Fruit fly (Drosophila melanogaster) whole organism, embryonic: ENCODE data around the gene Kr-h1.

Experiments used
- Antp ChIP-seq: fragments of 200-800 bp; sonication (Bioruptor generic); optimal IDR thresholded peaks from 3 replicates; lab custom pipeline; 2016; ENCODE audit warnings: missing biosample characterization, missing genetic modification characterization
- Atf6 ChIP-seq: fragments of 200-800 bp; sonication (Bioruptor generic); IDR thresholded peaks from 2 replicates; pipeline ENCODE4 v1.3.6; 2022; ENCODE audit warnings: missing biosample characterization, missing genetic modification characterization
- CG10366 ChIP-seq: fragments of 200-800 bp; sonication (Bioruptor generic); IDR thresholded peaks from 2 replicates; pipeline ENCODE4 v1.3.6; 2022; ENCODE audit warnings: missing biosample characterization, missing genetic modification characterization
- CG12071 ChIP-seq: fragments of 200-800 bp; sonication (Bioruptor generic); optimal IDR thresholded peaks from 3 replicates; lab custom pipeline; 2018; ENCODE audit warnings: missing biosample characterization, mild to moderate bottlenecking, missing genetic modification characterization
- CG1233 ChIP-seq: fragments of 200-800 bp; sonication (Bioruptor generic); optimal IDR thresholded peaks from 4 replicates; lab custom pipeline; 2018; ENCODE audit warnings: missing biosample characterization, mild to moderate bottlenecking, missing genetic modification characterization
- CG13894 ChIP-seq: fragments of 200-800 bp; sonication (Bioruptor generic); optimal IDR thresholded peaks from 3 replicates; lab custom pipeline; 2018; ENCODE audit warnings: missing biosample characterization, mild to moderate bottlenecking, missing genetic modification characterization, moderate library complexity
- CG15601 ChIP-seq: fragments of 200-800 bp; sonication (Bioruptor generic); optimal IDR thresholded peaks from 3 replicates; lab custom pipeline; 2019; ENCODE audit warnings: missing biosample characterization, mild to moderate bottlenecking, missing genetic modification characterization, moderate library complexity
- CG1602 ChIP-seq: fragments of 200-800 bp; sonication (Bioruptor generic); optimal IDR thresholded peaks from 3 replicates; lab custom pipeline; 2016; ENCODE audit warnings: missing biosample characterization, missing genetic modification characterization
- CG1647 ChIP-seq: fragments of 200-800 bp; sonication (Bioruptor generic); optimal IDR thresholded peaks from 3 replicates; lab custom pipeline; 2016; ENCODE audit warnings: missing biosample characterization, missing genetic modification characterization
- CG17359 ChIP-seq: fragments of 200-800 bp; sonication (Bioruptor generic); optimal IDR thresholded peaks from 3 replicates; lab custom pipeline; 2018; ENCODE audit warnings: missing biosample characterization, mild to moderate bottlenecking, missing genetic modification characterization, moderate library complexity
- CG17802 ChIP-seq: fragments of 200-800 bp; sonication (Bioruptor generic); optimal IDR thresholded peaks from 2 replicates; lab custom pipeline; 2018; ENCODE audit warnings: missing biosample characterization, mild to moderate bottlenecking, missing genetic modification characterization, moderate library complexity
- CG2875 ChIP-seq: fragments of 200-800 bp; sonication (Bioruptor generic); optimal IDR thresholded peaks from 2 replicates; lab custom pipeline; 2017; ENCODE audit warnings: missing biosample characterization, mild to moderate bottlenecking, missing genetic modification characterization, missing genetic modification reagents
- CG31224 ChIP-seq: fragments of 200-800 bp; sonication (Bioruptor generic); IDR thresholded peaks from 2 replicates; pipeline ENCODE4 v1.3.6; 2022; ENCODE audit warnings: missing biosample characterization, missing genetic modification characterization
- CG43689 ChIP-seq: fragments of 200-800 bp; sonication (Bioruptor generic); IDR thresholded peaks from 2 replicates; pipeline ENCODE4 v1.3.6; 2022; ENCODE audit warnings: missing biosample characterization, missing genetic modification characterization
- CG6654 ChIP-seq: fragments of 200-800 bp; sonication (Bioruptor generic); optimal IDR thresholded peaks from 2 replicates; lab custom pipeline; 2017; ENCODE audit warnings: missing biosample characterization, mild to moderate bottlenecking, missing genetic modification characterization
- CG6683 ChIP-seq: fragments of 200-800 bp; sonication (Bioruptor generic); optimal IDR thresholded peaks from 2 replicates; lab custom pipeline; 2017; ENCODE audit warnings: missing biosample characterization, mild to moderate bottlenecking, missing genetic modification characterization, missing genetic modification reagents
- CG8290 ChIP-seq, 3 experiments: fragments of 200-800 bp; sonication (Bioruptor generic); optimal IDR thresholded peaks; 2 replicates each; lab custom pipeline; 2016 to 2019; ENCODE audit warnings: missing biosample characterization in 3 of 3, missing genetic modification characterization in 3 of 3, mild to moderate bottlenecking in 2 of 3, moderate library complexity in 1 of 3
- CG8944 ChIP-seq: fragments of 200-800 bp; sonication (Bioruptor generic); optimal IDR thresholded peaks from 3 replicates; lab custom pipeline; 2016; ENCODE audit warnings: missing biosample characterization, missing genetic modification characterization
- Drgx ChIP-seq: fragments of 200-800 bp; sonication (Bioruptor generic); IDR thresholded peaks from 2 replicates; pipeline ENCODE4 v1.3.6; 2022; ENCODE audit warnings: missing biosample characterization, missing genetic modification characterization
- E2f2 ChIP-seq: fragments of 200-800 bp; sonication (Bioruptor generic); IDR thresholded peaks from 2 replicates; pipeline ENCODE4 v1.3.6; 2022; ENCODE audit warnings: missing biosample characterization, missing genetic modification characterization
- Gsc ChIP-seq: fragments of 200-800 bp; sonication (Bioruptor generic); IDR thresholded peaks from 2 replicates; pipeline ENCODE4 v1.3.6; 2022; ENCODE audit warnings: missing biosample characterization, missing genetic modification characterization
- Hand ChIP-seq: fragments of 200-800 bp; sonication (Bioruptor generic); optimal IDR thresholded peaks from 2 replicates; lab custom pipeline; 2017; ENCODE audit warnings: mild to moderate bottlenecking, missing biosample characterization, missing genetic modification reagents, missing genetic modification characterization
- Hey ChIP-seq: fragments of 200-800 bp; sonication (Bioruptor generic); optimal IDR thresholded peaks from 3 replicates; lab custom pipeline; 2018; ENCODE audit warnings: missing biosample characterization, mild to moderate bottlenecking, missing genetic modification characterization
- HmgD ChIP-seq: fragments of 200-800 bp; sonication (Bioruptor generic); optimal IDR thresholded peaks from 3 replicates; lab custom pipeline; 2016; ENCODE audit warnings: missing biosample characterization, missing genetic modification characterization
- Hmr ChIP-seq: fragments of 200-800 bp; sonication (Bioruptor generic); optimal IDR thresholded peaks from 3 replicates; lab custom pipeline; 2017; ENCODE audit warnings: mild to moderate bottlenecking, missing biosample characterization, missing genetic modification reagents, missing genetic modification characterization
- Nf-YC ChIP-seq: fragments of 200-800 bp; optimal IDR thresholded peaks from 3 replicates; lab custom pipeline; 2019; ENCODE audit warnings: missing biosample characterization, mild to moderate bottlenecking, missing genetic modification characterization, moderate library complexity
- Ravus ChIP-seq: fragments of 200-800 bp; sonication (Bioruptor generic); IDR thresholded peaks from 2 replicates; pipeline ENCODE4 v1.3.6; 2022; ENCODE audit warnings: missing biosample characterization, missing genetic modification characterization
- Side ChIP-seq: fragments of 200-800 bp; sonication (Bioruptor generic); optimal IDR thresholded peaks from 2 replicates; lab custom pipeline; 2016; ENCODE audit warnings: missing biosample characterization, missing genetic modification characterization
- Vsx1 ChIP-seq: fragments of 200-800 bp; sonication (Bioruptor generic); optimal IDR thresholded peaks from 2 replicates; lab custom pipeline; 2017; ENCODE audit warnings: missing biosample characterization, mild to moderate bottlenecking, missing genetic modification characterization, missing genetic modification reagents
- al ChIP-seq: fragments of 200-800 bp; sonication (Bioruptor generic); IDR thresholded peaks from 2 replicates; pipeline ENCODE4 v1.3.6; 2022; ENCODE audit warnings: missing biosample characterization, missing genetic modification characterization
- ara ChIP-seq: fragments of 200-800 bp; sonication (Bioruptor generic); IDR thresholded peaks from 2 replicates; pipeline ENCODE4 v1.3.6; 2022; ENCODE audit warnings: missing biosample characterization, missing genetic modification characterization
- az2 ChIP-seq: fragments of 200-800 bp; sonication (Bioruptor generic); optimal IDR thresholded peaks from 3 replicates; lab custom pipeline; 2016; ENCODE audit warnings: missing biosample characterization, missing genetic modification characterization
- bab2 ChIP-seq: fragments of 200-800 bp; sonication (Bioruptor generic); optimal IDR thresholded peaks from 2 replicates; lab custom pipeline; 2016; ENCODE audit warnings: missing biosample characterization, missing genetic modification characterization
- bbx ChIP-seq: fragments of 200-800 bp; sonication (Bioruptor generic); IDR thresholded peaks from 2 replicates; pipeline ENCODE4 v1.3.6; 2022; ENCODE audit warnings: missing biosample characterization, missing genetic modification characterization; ENCODE audit not compliant: partially characterized antibody
- chm ChIP-seq: fragments of 200-800 bp; sonication (Bioruptor generic); IDR thresholded peaks from 2 replicates; pipeline ENCODE4 v1.3.6; 2022; ENCODE audit warnings: missing biosample characterization, missing genetic modification characterization
- ci ChIP-seq: fragments of 200-800 bp; sonication (Bioruptor generic); IDR thresholded peaks from 3 replicates; pipeline ENCODE4 v1.3.6; 2022; ENCODE audit warnings: missing biosample characterization, missing genetic modification characterization
- crp ChIP-seq, 2 experiments: fragments of 200-800 bp; sonication (Bioruptor generic); optimal IDR thresholded peaks; 2 replicates in 1 of 2; 3 replicates in 1 of 2; lab custom pipeline; 2017; ENCODE audit warnings: missing biosample characterization in 2 of 2, missing genetic modification characterization in 2 of 2, mild to moderate bottlenecking in 1 of 2, moderate library complexity in 1 of 2
- ind ChIP-seq: fragments of 200-800 bp; sonication (Bioruptor generic); optimal IDR thresholded peaks from 3 replicates; lab custom pipeline; 2016; ENCODE audit warnings: missing biosample characterization, missing genetic modification characterization
- lab ChIP-seq: fragments of 200-800 bp; sonication (Bioruptor generic); optimal IDR thresholded peaks from 3 replicates; lab custom pipeline; 2017; ENCODE audit warnings: missing biosample characterization, missing genetic modification characterization, mild to moderate bottlenecking, moderate library complexity, missing genetic modification reagents
- nmo ChIP-seq: fragments of 200-800 bp; sonication (Bioruptor generic); optimal IDR thresholded peaks from 2 replicates; lab custom pipeline; 2018; ENCODE audit warnings: missing biosample characterization, mild to moderate bottlenecking, missing genetic modification characterization, moderate library complexity
- prd ChIP-seq, 3 experiments: fragments of >200 bp in 2 of 3; fragments of 200-800 bp in 1 of 3; sonication (Bioruptor generic) in 1 of 3; optimal IDR thresholded peaks in 2 of 3; IDR thresholded peaks in 1 of 3; 2 replicates in 2 of 3; 3 replicates in 1 of 3; pipeline versions ENCODE4 v1.3.6 to Lab custom; 2017 to 2022; ENCODE audit warnings: missing biosample characterization in 1 of 3, missing genetic modification characterization in 1 of 3
- rib ChIP-seq: fragments of 200-800 bp; sonication (Bioruptor generic); IDR thresholded peaks from 2 replicates; pipeline ENCODE4 v1.3.6; 2022; ENCODE audit warnings: missing biosample characterization, missing genetic modification characterization
- row ChIP-seq: fragments of 200-800 bp; sonication (Bioruptor generic); IDR thresholded peaks from 3 replicates; pipeline ENCODE4 v1.3.6; 2022; ENCODE audit warnings: missing biosample characterization, missing genetic modification characterization
- scrt ChIP-seq: fragments of 200-800 bp; sonication (Bioruptor generic); optimal IDR thresholded peaks from 2 replicates; lab custom pipeline; 2018; ENCODE audit warnings: missing biosample characterization, mild to moderate bottlenecking, missing genetic modification characterization, moderate library complexity
- sd ChIP-seq: fragments of 200-800 bp; sonication (Bioruptor generic); optimal IDR thresholded peaks from 3 replicates; lab custom pipeline; 2018; ENCODE audit warnings: missing biosample characterization, mild to moderate bottlenecking, missing genetic modification characterization, moderate library complexity
- trem ChIP-seq: fragments of 200-800 bp; optimal IDR thresholded peaks from 3 replicates; lab custom pipeline; 2019; ENCODE audit warnings: missing biosample characterization, mild to moderate bottlenecking, missing genetic modification characterization, moderate library complexity
- z ChIP-seq: fragments of 200-800 bp; sonication (Bioruptor generic); IDR thresholded peaks from 3 replicates; pipeline ENCODE4 v1.3.6; 2022; ENCODE audit warnings: missing biosample characterization, missing genetic modification characterization
- zfh2 ChIP-seq: fragments of 200-800 bp; sonication (Bioruptor generic); optimal IDR thresholded peaks from 2 replicates; lab custom pipeline; 2016; ENCODE audit warnings: missing biosample characterization, missing genetic modification characterization

Kr-h1 gene

DNA sequence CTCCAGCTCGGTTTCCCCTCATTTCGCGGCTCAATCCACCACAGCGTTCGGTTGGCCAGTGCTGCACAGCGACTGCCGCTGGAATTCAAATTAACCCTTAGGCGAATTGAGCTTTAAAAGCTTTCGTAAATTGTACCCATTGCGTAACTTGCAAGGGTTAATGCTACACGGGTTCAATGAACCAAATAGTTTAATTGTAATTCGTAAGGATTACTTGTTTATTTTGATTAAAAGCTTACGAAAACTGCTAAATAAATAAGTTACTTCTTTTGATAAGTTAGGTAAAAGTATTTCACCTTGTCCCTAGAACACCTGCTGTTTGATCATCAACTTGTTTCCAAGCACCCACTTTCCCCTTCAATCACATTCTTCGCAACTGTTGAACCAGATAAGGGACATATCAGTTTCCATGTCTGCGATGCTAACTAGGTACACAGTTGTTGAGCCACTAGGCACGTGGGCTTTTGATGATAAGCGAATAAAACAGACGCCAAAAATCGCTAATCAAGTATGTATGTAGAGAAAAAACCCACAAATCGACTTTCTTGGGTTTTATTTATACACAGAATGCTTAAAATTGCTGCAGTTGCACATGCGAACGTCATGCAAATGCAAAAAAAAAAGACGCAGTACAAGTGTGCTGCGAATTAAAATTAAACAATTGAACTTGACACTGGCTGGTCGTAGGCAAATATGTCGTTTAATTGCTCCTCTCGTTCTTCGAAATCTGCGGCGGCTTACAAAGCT lies 36.3 kb upstream of the Kr-h1 start, which contains the start of gene Pfas (continued):
- TF ChIP-seq lab (GFP tag; lab: Kevin White, UChicago) (peak; percentile 83), HmgD (GFP tag; lab: Kevin White, UChicago) (peak; percentile 26), sd (tag; lab: Kevin White, UChicago) (peak; percentile 90), az2 (GFP tag; lab: Kevin White, UChicago) (peak; percentile 42), Hmr (GFP tag; lab: Kevin White, UChicago) (peak; percentile 80), Side (GFP tag; lab: Kevin White, UChicago) (peak; percentile 50), CG1602 (no peak), CG1647 (peak; percentile 61), CG13894 (tag; lab: Kevin White, UChicago) (peak; percentile 58), ara (GFP tag; lab: Robert Waterston, UW) (no peak), CG8290 (GFP tag; optimal IDR thresholded peaks at IDR 0.05; lab: Kevin White, UChicago) (no peak), CG8290 (tag; optimal IDR thresholded peaks at IDR 0.05; lab: Kevin White, UChicago) (peak in 1 of 2 experiments; percentile 89), bbx (GFP tag; lab: Robert Waterston, UW) (0 out of 2 replicates have a peak, but pooled peaks have one; percentile 22), z (GFP tag; lab: Robert Waterston, UW) (no peak), al (GFP tag; lab: Robert Waterston, UW) (0 out of 2 replicates have a peak, but pooled peaks have one; percentile 31), CG2875 (GFP tag; lab: Kevin White, UChicago) (no peak), CG1233 (peak; percentile 54), chm (peak; percentile 38; the same call in 1 of the 2 replicates), Gsc (no peak), CG8944 (GFP tag; lab: Kevin White, UChicago) (peak; percentile 37), trem (tag; lab: Kevin White, UChicago) (no peak), bab2 (GFP tag; lab: Kevin White, UChicago) (peak; percentile 5), Ravus (GFP tag; lab: Robert Waterston, UW) (no peak), CG17802 (tag; lab: Kevin White, UChicago) (no peak), Hey (tag; lab: Kevin White, UChicago) (peak; percentile 35), CG10366 (GFP tag; lab: Robert Waterston, UW) (peak; percentile 36; the same call in 1 of the 2 replicates), scrt (GFP tag; lab: Kevin White, UChicago) (peak; percentile 47), Nf-YC (tag; lab: Kevin White, UChicago) (peak; percentile 76), nmo (GFP tag; lab: Kevin White, UChicago) (no peak), row (GFP tag; lab: Robert Waterston, UW) (peak; percentile 82), ci (peak; percentile 78; the same call in 2 of the 3 replicates), CG31224 (GFP tag; lab: Robert Waterston, UW) (no peak), Drgx (GFP tag; lab: Robert Waterston, UW) (0 out of 2 replicates have a peak, but pooled peaks have one; percentile 26), rib (peak; percentile 53), E2f2 (GFP tag; lab: Robert Waterston, UW) (peak; percentile 82), zfh2 (GFP tag; lab: Kevin White, UChicago) (peak; percentile 72), CG6683 (GFP tag; lab: Kevin White, UChicago) (peak; percentile 55), CG17359 (tag; lab: Kevin White, UChicago) (peak; percentile 22), crp (GFP tag; optimal IDR thresholded peaks at IDR 0.05; lab: Kevin White, UChicago) (peak in 1 of 2 experiments; percentile 19), Atf6 (GFP tag; lab: Robert Waterston, UW) (peak; percentile 61), CG6654 (peak; percentile 70), ind (GFP tag; lab: Kevin White, UChicago) (peak; percentile 55), Antp (peak; percentile 38), CG15601 (tag; lab: Kevin White, UChicago) (peak; percentile 52), CG43689 (GFP tag; lab: Robert Waterston, UW) (no peak), prd (optimal IDR thresholded peaks at IDR 0.05; lab: Kevin White, UChicago) (no peak), prd (GFP tag; IDR thresholded peaks at IDR 0.05; lab: Robert Waterston, UW) (0 out of 3 replicates have a peak, but pooled peaks have one; percentile 35), Vsx1 (GFP tag; lab: Kevin White, UChicago) (no peak), CG12071 (GFP tag; lab: Kevin White, UChicago) (peak; percentile 31), Hand (GFP tag; lab: Kevin White, UChicago) (peak; percentile 23)
